Fruit fly (Drosophila melanogaster) whole organism, larva: ENCODE results near the gene CG2818.

Source experiments
- noc ChIP-seq: fragments of 200-800 bp; sonication (Bioruptor generic); optimal IDR thresholded peaks from 3 replicates; lab custom pipeline; 2019; ENCODE audit warnings: missing biosample characterization, mild to moderate bottlenecking, missing genetic modification characterization, moderate library complexity

The CG2818 gene

dm6 chr2L:3737003-3737662 is 24.0 kb downstream of the CG2818 start:
- no peak for TF ChIP-seq noc (tag; lab: Kevin White, UChicago)

dm6 chr2L:3737682-3738081 is 24.5 kb downstream of the CG2818 start:
- no peak for TF ChIP-seq noc (tag; lab: Kevin White, UChicago)

dm6 chr2L:3740443-3740842 is 27.3 kb downstream of the CG2818 start:
- TF ChIP-seq noc (tag; lab: Kevin White, UChicago), result no peak

- TF ChIP-seq noc (tag; lab: Kevin White, UChicago), result no peak
Observed at dm6 chr2L:3748691-3749090, 35.5 kb downstream of the CG2818 start.

- no peak for TF ChIP-seq noc (tag; lab: Kevin White, UChicago)
Observed at dm6 chr2L:3754835-3755547, 41.8 kb downstream of the CG2818 start.

dm6 chr2L:3756831-3757351 is 43.7 kb downstream of the CG2818 start, which contains the start of gene CG43707:
TSS of gene CG43707 (plus strand) at chr2L:3757256.
- TF ChIP-seq noc (tag; lab: Kevin White, UChicago), result no peak

- no peak for TF ChIP-seq noc (tag; lab: Kevin White, UChicago)
Observed at dm6 chr2L:3765194-3765593, 52.0 kb downstream of the CG2818 start, which contains the start of gene CG43703. TSS of gene CG43703 (plus strand) at chr2L:3765494.
